Fruit fly (Drosophila melanogaster): ENCODE results near the gene Delta.

- no peak for TF ChIP-seq CG33017 (tag; optimal IDR thresholded peaks at IDR 0.05)
- TF ChIP-seq kay (GFP tag; ENCODE audit: borderline replicate concordance): no peak
- no peak for TF ChIP-seq ovo (GFP tag; optimal IDR thresholded peaks at IDR 0.05)
- TF ChIP-seq cic (GFP tag; optimal IDR thresholded peaks at IDR 0.05): no peak
- TF ChIP-seq toe (GFP tag; optimal IDR thresholded peaks at IDR 0.05): no peak
- no peak for TF ChIP-seq CG5204 (GFP tag; optimal IDR thresholded peaks at IDR 0.05)
- TF ChIP-seq CG11617 (GFP tag; optimal IDR thresholded peaks at IDR 0.05): no peak
- no peak for TF ChIP-seq Clk (GFP tag; optimal IDR thresholded peaks at IDR 0.05)
Measured at dm6 chr3R:19374689-19375088, 48.7 kb upstream of the Delta start, which contains the start of gene CG3581.

Data from whole organism, adult.